Fruit fly (Drosophila melanogaster) whole organism, embryonic: ENCODE results near the gene CG2120.

Source experiments
- CG10209 ChIP-seq: fragments of 200-800 bp; sonication (Bioruptor generic); optimal IDR thresholded peaks from 3 replicates; lab custom pipeline; 2017; ENCODE audit warnings: missing biosample characterization, mild to moderate bottlenecking, missing genetic modification characterization, missing genetic modification reagents
- CG1024 ChIP-seq: fragments of 200-800 bp; sonication (Bioruptor generic); IDR thresholded peaks from 2 replicates; pipeline ENCODE4 v1.3.6; 2022; ENCODE audit warnings: missing biosample characterization, missing genetic modification characterization
- CG10321 ChIP-seq: fragments of 200-800 bp; sonication (Bioruptor generic); IDR thresholded peaks from 2 replicates; pipeline ENCODE4 v1.3.6; 2022; ENCODE audit warnings: missing biosample characterization, missing genetic modification characterization
- CG10543 ChIP-seq: fragments of 200-800 bp; sonication (Bioruptor generic); optimal IDR thresholded peaks from 3 replicates; lab custom pipeline; 2017; ENCODE audit warnings: missing biosample characterization, mild to moderate bottlenecking, missing genetic modification characterization, moderate library complexity
- CG10565 ChIP-seq: fragments of 200-800 bp; sonication (Bioruptor generic); optimal IDR thresholded peaks from 3 replicates; lab custom pipeline; 2016; ENCODE audit warnings: missing biosample characterization, mild to moderate bottlenecking, missing genetic modification characterization
- CG10654 ChIP-seq: fragments of 200-800 bp; sonication (Bioruptor generic); optimal IDR thresholded peaks from 2 replicates; lab custom pipeline; 2016; ENCODE audit warnings: missing biosample characterization, missing genetic modification characterization
- CG11085 ChIP-seq: fragments of 200-800 bp; sonication (Bioruptor generic); IDR thresholded peaks from 2 replicates; pipeline ENCODE4 v1.3.6; 2022; ENCODE audit warnings: missing biosample characterization, missing genetic modification characterization
- CG11398 ChIP-seq: fragments of 200-800 bp; sonication (Bioruptor generic); optimal IDR thresholded peaks from 2 replicates; lab custom pipeline; 2016; ENCODE audit warnings: missing biosample characterization, missing genetic modification characterization
- CG12744 ChIP-seq: fragments of 200-800 bp; sonication (Bioruptor generic); optimal IDR thresholded peaks from 2 replicates; lab custom pipeline; 2016; ENCODE audit warnings: missing biosample characterization, missing genetic modification characterization
- CG13123 ChIP-seq: fragments of 200-800 bp; sonication (Bioruptor generic); optimal IDR thresholded peaks from 2 replicates; lab custom pipeline; 2016; ENCODE audit warnings: missing biosample characterization, missing genetic modification characterization
- CG13424 ChIP-seq: fragments of 200-800 bp; sonication (Bioruptor generic); optimal IDR thresholded peaks from 2 replicates; lab custom pipeline; 2019; ENCODE audit warnings: missing biosample characterization, mild to moderate bottlenecking, missing genetic modification characterization, moderate library complexity
- CG14050 ChIP-seq: fragments of 200-800 bp; sonication (Bioruptor generic); IDR thresholded peaks from 3 replicates; pipeline ENCODE4 v1.3.6; 2022; ENCODE audit warnings: missing biosample characterization, missing genetic modification characterization
- CG15514 ChIP-seq: fragments of 200-800 bp; sonication (Bioruptor generic); optimal IDR thresholded peaks from 3 replicates; lab custom pipeline; 2017; ENCODE audit warnings: missing biosample characterization, missing genetic modification characterization, mild to moderate bottlenecking, moderate library complexity, missing genetic modification reagents
- CG17802 ChIP-seq: fragments of 200-800 bp; sonication (Bioruptor generic); optimal IDR thresholded peaks from 2 replicates; lab custom pipeline; 2018; ENCODE audit warnings: missing biosample characterization, mild to moderate bottlenecking, missing genetic modification characterization, moderate library complexity
- CG2116 ChIP-seq: fragments of 200-800 bp; sonication (Bioruptor generic); optimal IDR thresholded peaks from 3 replicates; lab custom pipeline; 2018; ENCODE audit warnings: missing biosample characterization, mild to moderate bottlenecking, missing genetic modification characterization
- CG30020 ChIP-seq: fragments of 200-800 bp; optimal IDR thresholded peaks from 2 replicates; lab custom pipeline; 2019; ENCODE audit warnings: missing biosample characterization, mild to moderate bottlenecking, missing genetic modification characterization, moderate library complexity
- CG31388 ChIP-seq: fragments of 200-800 bp; sonication (Bioruptor generic); optimal IDR thresholded peaks from 2 replicates; lab custom pipeline; 2016; ENCODE audit warnings: missing biosample characterization, missing genetic modification characterization
- CG3847 ChIP-seq: fragments of 200-800 bp; sonication (Bioruptor generic); IDR thresholded peaks from 2 replicates; pipeline ENCODE4 v1.3.6; 2022; ENCODE audit warnings: missing biosample characterization, missing genetic modification characterization
- CG5953 ChIP-seq: fragments of 200-800 bp; sonication (Bioruptor generic); IDR thresholded peaks from 2 replicates; pipeline ENCODE4 v1.3.6; 2022; ENCODE audit warnings: missing biosample characterization, missing genetic modification characterization
- CG6272 ChIP-seq: fragments of 200-800 bp; sonication (Bioruptor generic); IDR thresholded peaks from 2 replicates; pipeline ENCODE4 v1.3.6; 2022; ENCODE audit warnings: missing biosample characterization, missing genetic modification characterization
- CG7745 ChIP-seq: fragments of 200-800 bp; sonication (Bioruptor generic); optimal IDR thresholded peaks from 2 replicates; lab custom pipeline; 2018; ENCODE audit warnings: missing biosample characterization, mild to moderate bottlenecking, missing genetic modification characterization, moderate library complexity
- CG7786 ChIP-seq: fragments of 200-800 bp; sonication (Bioruptor generic); optimal IDR thresholded peaks from 2 replicates; lab custom pipeline; 2016; ENCODE audit warnings: missing biosample characterization, missing genetic modification characterization
- Dip3 ChIP-seq: fragments of 200-800 bp; sonication (Bioruptor generic); optimal IDR thresholded peaks from 3 replicates; lab custom pipeline; 2016; ENCODE audit warnings: missing biosample characterization, missing genetic modification characterization
- Dp ChIP-seq: fragments of 200-800 bp; sonication (Bioruptor generic); optimal IDR thresholded peaks from 2 replicates; lab custom pipeline; 2018; ENCODE audit warnings: missing biosample characterization, mild to moderate bottlenecking, missing genetic modification characterization, moderate library complexity
- E2f2 ChIP-seq: fragments of 200-800 bp; sonication (Bioruptor generic); IDR thresholded peaks from 2 replicates; pipeline ENCODE4 v1.3.6; 2022; ENCODE audit warnings: missing biosample characterization, missing genetic modification characterization
- H15 ChIP-seq: fragments of 200-800 bp; sonication (Bioruptor generic); IDR thresholded peaks from 3 replicates; pipeline ENCODE4 v1.3.6; 2022; ENCODE audit warnings: missing biosample characterization, missing genetic modification characterization
- HLHmδ ChIP-seq: fragments of 200-800 bp; sonication (Bioruptor generic); optimal IDR thresholded peaks from 2 replicates; lab custom pipeline; 2018; ENCODE audit warnings: missing biosample characterization, mild to moderate bottlenecking, missing genetic modification characterization, moderate library complexity
- Hmr ChIP-seq: fragments of 200-800 bp; sonication (Bioruptor generic); optimal IDR thresholded peaks from 3 replicates; lab custom pipeline; 2017; ENCODE audit warnings: mild to moderate bottlenecking, missing biosample characterization, missing genetic modification reagents, missing genetic modification characterization
- Hr3 ChIP-seq: fragments of 200-800 bp; sonication (Bioruptor generic); optimal IDR thresholded peaks from 3 replicates; lab custom pipeline; 2016; ENCODE audit warnings: missing biosample characterization, missing genetic modification characterization
- Hr39 ChIP-seq: fragments of >200 bp; optimal IDR thresholded peaks from 2 replicates; lab custom pipeline; 2017
- Meics ChIP-seq: fragments of 200-800 bp; sonication (Bioruptor generic); optimal IDR thresholded peaks from 2 replicates; lab custom pipeline; 2017; ENCODE audit warnings: missing biosample characterization, mild to moderate bottlenecking, missing genetic modification characterization
- NC2α ChIP-seq: fragments of 200-800 bp; sonication (Bioruptor generic); optimal IDR thresholded peaks from 2 replicates; lab custom pipeline; 2016; ENCODE audit warnings: missing biosample characterization, missing genetic modification characterization
- Oli ChIP-seq: fragments of 200-800 bp; sonication (Bioruptor generic); optimal IDR thresholded peaks from 2 replicates; lab custom pipeline; 2018; ENCODE audit warnings: missing biosample characterization, mild to moderate bottlenecking, missing genetic modification characterization, moderate library complexity
- Pdp1 ChIP-seq, 2 experiments: fragments of 200-800 bp; sonication (Bioruptor generic); optimal IDR thresholded peaks; 3 replicates each; lab custom pipeline; 2016; ENCODE audit warnings: missing biosample characterization in 2 of 2, missing genetic modification characterization in 2 of 2, mild to moderate bottlenecking in 1 of 2, moderate library complexity in 1 of 2
- Six4 ChIP-seq: fragments of 200-800 bp; sonication (Bioruptor generic); optimal IDR thresholded peaks from 2 replicates; lab custom pipeline; 2016; ENCODE audit warnings: missing biosample characterization, missing genetic modification characterization
- Sox100B ChIP-seq: fragments of 200-800 bp; sonication (Bioruptor generic); optimal IDR thresholded peaks from 3 replicates; lab custom pipeline; 2018; ENCODE audit warnings: missing biosample characterization, mild to moderate bottlenecking, missing genetic modification characterization
- Sry-δ ChIP-seq: fragments of 200-800 bp; sonication (Bioruptor generic); optimal IDR thresholded peaks from 2 replicates; lab custom pipeline; 2016; ENCODE audit warnings: missing biosample characterization, missing genetic modification characterization
- cad ChIP-seq: fragments of >200 bp; optimal IDR thresholded peaks from 2 replicates; lab custom pipeline; 2017; ENCODE audit warnings: missing biosample characterization, missing genetic modification characterization
- cwo ChIP-seq: fragments of 200-800 bp; sonication (Bioruptor generic); optimal IDR thresholded peaks from 3 replicates; lab custom pipeline; 2017; ENCODE audit warnings: missing biosample characterization, missing genetic modification characterization, mild to moderate bottlenecking, moderate library complexity, missing genetic modification reagents
- dimm ChIP-seq: fragments of 200-800 bp; sonication (Bioruptor generic); IDR thresholded peaks from 2 replicates; pipeline ENCODE4 v1.3.6; 2022; ENCODE audit warnings: missing biosample characterization, missing genetic modification characterization
- gcm2 ChIP-seq: fragments of 200-800 bp; sonication (Bioruptor generic); optimal IDR thresholded peaks from 2 replicates; lab custom pipeline; 2016; ENCODE audit warnings: missing biosample characterization, missing genetic modification characterization
- hkb ChIP-seq, 2 experiments: fragments of 200-800 bp in 1 of 2; fragments of >200 bp in 1 of 2; sonication (Bioruptor generic) in 1 of 2; IDR thresholded peaks in 1 of 2; optimal IDR thresholded peaks in 1 of 2; 2 replicates each; pipeline versions ENCODE4 v1.3.6 to Lab custom; 2017 to 2022; ENCODE audit warnings: missing biosample characterization in 1 of 2, missing genetic modification characterization in 1 of 2
- jigr1 ChIP-seq: fragments of 200-800 bp; sonication (Bioruptor generic); IDR thresholded peaks from 3 replicates; pipeline ENCODE4 v1.3.6; 2022; ENCODE audit warnings: missing biosample characterization, missing genetic modification characterization
- kah ChIP-seq: fragments of 200-800 bp; sonication (Bioruptor generic); optimal IDR thresholded peaks from 2 replicates; lab custom pipeline; 2018; ENCODE audit warnings: missing biosample characterization, mild to moderate bottlenecking, missing genetic modification characterization
- mirr ChIP-seq: fragments of 200-800 bp; sonication (Bioruptor generic); optimal IDR thresholded peaks from 3 replicates; lab custom pipeline; 2018; ENCODE audit warnings: missing biosample characterization, mild to moderate bottlenecking, missing genetic modification characterization
- nom ChIP-seq: fragments of 200-800 bp; sonication (Bioruptor generic); optimal IDR thresholded peaks from 2 replicates; lab custom pipeline; 2017; ENCODE audit warnings: missing biosample characterization, missing genetic modification characterization, mild to moderate bottlenecking, moderate library complexity, missing genetic modification reagents
- p53 ChIP-seq: fragments of 200-800 bp; sonication (Bioruptor generic); optimal IDR thresholded peaks from 2 replicates; lab custom pipeline; 2016; ENCODE audit warnings: missing biosample characterization, missing genetic modification characterization
- pfk ChIP-seq: fragments of 200-800 bp; sonication (Bioruptor generic); optimal IDR thresholded peaks from 2 replicates; lab custom pipeline; 2018; ENCODE audit warnings: missing biosample characterization, mild to moderate bottlenecking, missing genetic modification characterization, moderate library complexity
- sens-2 ChIP-seq: fragments of 200-800 bp; sonication (Bioruptor generic); IDR thresholded peaks from 2 replicates; pipeline ENCODE4 v1.3.6; 2022; ENCODE audit warnings: missing biosample characterization, missing genetic modification characterization
- zfh2 ChIP-seq: fragments of 200-800 bp; sonication (Bioruptor generic); optimal IDR thresholded peaks from 2 replicates; lab custom pipeline; 2016; ENCODE audit warnings: missing biosample characterization, missing genetic modification characterization

The CG2120 gene

DNA sequence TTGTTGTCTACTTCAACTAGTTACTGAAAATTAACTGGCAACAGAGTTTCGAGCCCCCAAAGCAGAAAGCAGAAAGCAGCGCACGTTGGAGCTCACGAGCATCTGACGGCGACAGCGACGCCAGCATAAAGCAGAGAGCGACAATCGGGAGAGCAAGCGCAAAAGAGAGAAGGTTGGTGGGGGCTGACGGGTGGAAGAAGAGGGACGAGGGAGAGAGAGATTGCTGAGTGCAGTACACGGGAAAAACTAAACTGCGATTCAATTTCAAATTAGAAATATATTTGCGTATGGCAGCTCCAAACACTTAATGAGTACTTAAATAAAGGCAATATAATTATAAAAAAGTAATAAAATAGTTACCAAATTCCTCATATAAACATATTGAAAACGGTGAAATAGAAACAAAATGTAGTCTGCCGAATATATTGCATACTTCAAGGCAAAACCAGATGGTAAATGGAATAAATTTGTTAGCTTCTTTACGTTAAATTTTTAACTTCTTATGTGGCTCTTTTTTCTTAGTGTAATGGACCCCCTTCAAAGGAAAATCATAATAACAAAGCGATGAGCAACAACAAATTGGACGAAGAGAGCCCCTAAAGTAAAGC, 43.4 kb upstream of the CG2120 start (continued):
- TF ChIP-seq CG30020 (tag; lab: Kevin White, UChicago) (peak; percentile 79), CG31388 (GFP tag; lab: Kevin White, UChicago) (peak; percentile 78), HLHmδ (no peak), dimm (GFP tag; lab: Robert Waterston, UW) (peak; percentile 75), Six4 (GFP tag; lab: Kevin White, UChicago) (peak; percentile 90), CG10209 (GFP tag; lab: Kevin White, UChicago) (peak; percentile 95), Sry-δ (GFP tag; lab: Kevin White, UChicago) (peak; percentile 21), E2f2 (GFP tag; lab: Robert Waterston, UW) (peak; percentile 79), jigr1 (GFP tag; lab: Robert Waterston, UW) (peak; percentile 90), CG10321 (GFP tag; lab: Robert Waterston, UW) (peak; percentile 63; the same call in 1 of the 2 replicates), Dp (GFP tag; lab: Kevin White, UChicago) (peak; percentile 11), CG7745 (tag; lab: Kevin White, UChicago) (no peak), H15 (GFP tag; lab: Robert Waterston, UW) (peak; percentile 90), CG5953 (peak; percentile 76), cwo (GFP tag; lab: Kevin White, UChicago) (peak; percentile 93), Dip3 (peak; percentile 69), Hr3 (GFP tag; lab: Kevin White, UChicago) (peak; percentile 92), Pdp1 (GFP tag; optimal IDR thresholded peaks at IDR 0.05; lab: Kevin White, UChicago) (peak; percentile 75 to 89), p53 (GFP tag; lab: Kevin White, UChicago) (no peak), CG3847 (GFP tag; lab: Robert Waterston, UW) (peak; percentile 91), Hmr (GFP tag; lab: Kevin White, UChicago) (peak; percentile 98), CG15514 (GFP tag; lab: Kevin White, UChicago) (peak; percentile 83), gcm2 (GFP tag; lab: Kevin White, UChicago) (peak; percentile 67), CG11398 (GFP tag; lab: Kevin White, UChicago) (peak; percentile 43), CG1024 (peak; percentile 79), Meics (GFP tag; lab: Kevin White, UChicago) (peak; percentile 97), zfh2 (GFP tag; lab: Kevin White, UChicago) (peak; percentile 71), CG13123 (GFP tag; lab: Kevin White, UChicago) (peak; percentile 86), NC2α (GFP tag; lab: Kevin White, UChicago) (peak; percentile 44), CG10543 (GFP tag; lab: Kevin White, UChicago) (peak; percentile 97), hkb (optimal IDR thresholded peaks at IDR 0.05; lab: Kevin White, UChicago) (no peak), hkb (GFP tag; IDR thresholded peaks at IDR 0.05; lab: Robert Waterston, UW) (peak; percentile 95), sens-2 (GFP tag; lab: Robert Waterston, UW) (peak; percentile 61; the same call in 1 of the 2 replicates), CG7786 (GFP tag; lab: Kevin White, UChicago) (peak; percentile 84), mirr (peak; percentile 77), CG10565 (GFP tag; lab: Kevin White, UChicago) (peak; percentile 46), nom (peak; percentile 91), Sox100B (GFP tag; lab: Kevin White, UChicago) (peak; percentile 97), Oli (peak; percentile 96), CG2116 (GFP tag; lab: Kevin White, UChicago) (peak; percentile 70), CG17802 (tag; lab: Kevin White, UChicago) (peak; percentile 55), cad (GFP tag; lab: Kevin White, UChicago) (no peak), CG13424 (tag; lab: Kevin White, UChicago) (peak; percentile 98), Hr39 (lab: Kevin White, UChicago) (no peak), CG11085 (GFP tag; lab: Robert Waterston, UW) (peak; percentile 73), kah (GFP tag; lab: Kevin White, UChicago) (peak; percentile 87), CG12744 (GFP tag; lab: Kevin White, UChicago) (peak; percentile 84), CG10654 (GFP tag; lab: Kevin White, UChicago) (peak; percentile 92), CG6272 (peak; percentile 90), pfk (GFP tag; lab: Kevin White, UChicago) (peak; percentile 66), CG14050 (GFP tag; lab: Robert Waterston, UW) (peak; percentile 91)
